Worm (Caenorhabditis elegans): ENCODE measurements around the gene nspf-3.

ce11 chrII:2707872-2708271, 17.9 kb upstream of the nspf-3 start, which contains the start of gene Y47G7B.2:
- TF ChIP-seq pha-4 (tag; optimal IDR thresholded peaks at IDR 0.05) = no peak
- no peak for TF ChIP-seq unc-62 (GFP tag; optimal IDR thresholded peaks at IDR 0.05)
- TF ChIP-seq nhr-28 (tag; optimal IDR thresholded peaks at IDR 0.05) = no peak
- no peak for TF ChIP-seq lsy-2 (tag; optimal IDR thresholded peaks at IDR 0.05)
- no peak for TF ChIP-seq bed-3 (GFP tag; optimal IDR thresholded peaks at IDR 0.05)
- no peak for TF ChIP-seq nhr-237 (tag; optimal IDR thresholded peaks at IDR 0.05)
- no peak for TF ChIP-seq sptf-1 (tag; optimal IDR thresholded peaks at IDR 0.05)
- no peak for TF ChIP-seq nhr-12 (tag; optimal IDR thresholded peaks at IDR 0.05)
- no peak for TF ChIP-seq ztf-11 (tag; optimal IDR thresholded peaks at IDR 0.05)
- TF ChIP-seq tbx-8 (GFP tag; optimal IDR thresholded peaks at IDR 0.05) = no peak
- TF ChIP-seq snpc-4 (tag; optimal IDR thresholded peaks at IDR 0.05) = no peak
- no peak for TF ChIP-seq cnd-1 (tag; optimal IDR thresholded peaks at IDR 0.05)

Data from whole organism, mixed stage, embryonic.